Fruit fly (Drosophila melanogaster) Kc167 (cell line): Measurements from ENCODE around the gene CG12539.

Source experiments
- Sin3A ChIP-seq: fragments of >200 bp; optimal IDR thresholded peaks from 2 replicates; lab custom pipeline; 2018; ENCODE audit warnings: missing external identifiers
- ttk ChIP-seq: sonication (Bioruptor generic); optimal IDR thresholded peaks from 2 replicates; lab custom pipeline; 2017; ENCODE audit warnings: missing external identifiers

dm6 chrX:14827643-14828042 lies 16.9 kb downstream of the CG12539 start:
- no peak for TF ChIP-seq Sin3A (lab: Kevin White, UChicago)
- TF ChIP-seq ttk (lab: Kevin White, UChicago), result no peak
